Fruit fly (Drosophila melanogaster) Kc167 (cell line): ENCODE data around the gene CG17625.

Experiments
- Myc ChIP-seq: fragments of >200 bp; optimal IDR thresholded peaks from 2 replicates; lab custom pipeline; 2017; ENCODE audit warnings: missing external identifiers
- psq ChIP-seq: fragments of >200 bp; optimal IDR thresholded peaks from 2 replicates; lab custom pipeline; 2017; ENCODE audit warnings: missing external identifiers

DNA sequence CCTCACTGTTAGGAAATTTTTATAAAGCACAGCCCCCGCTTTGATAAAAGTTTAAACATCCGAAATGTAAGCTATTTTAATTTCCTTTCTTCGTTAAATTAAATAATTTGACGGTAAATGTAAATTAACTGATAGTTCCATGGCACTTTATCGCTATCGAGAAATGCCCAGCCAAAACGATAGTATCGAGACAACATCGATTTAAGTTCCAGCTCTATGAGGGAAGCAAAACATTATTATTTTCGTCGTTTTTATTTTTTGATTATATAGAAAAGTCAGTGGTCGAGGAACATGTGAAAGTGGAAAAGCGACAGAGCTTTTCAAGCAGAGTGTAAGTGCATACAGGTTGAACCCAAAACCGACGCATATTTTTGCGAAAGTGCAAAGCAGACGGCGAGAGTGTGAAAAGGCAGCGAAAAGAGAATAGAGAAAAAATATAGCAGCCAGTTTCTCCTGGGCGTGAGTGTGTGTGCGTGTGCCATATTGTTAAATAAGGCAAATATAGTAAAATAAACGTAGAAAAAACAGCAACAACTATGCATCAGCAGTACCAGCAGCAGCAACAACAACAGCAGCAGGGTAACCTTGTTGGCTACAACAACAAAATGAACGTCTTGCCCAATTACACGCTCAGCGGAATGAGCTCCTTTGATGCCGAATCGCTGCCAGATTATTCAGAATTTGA is 40.3 kb downstream of the CG17625 start, which contains the start of gene CG45049:
- TF ChIP-seq Myc (lab: Kevin White, UChicago) (no peak), psq (lab: Kevin White, UChicago) (no peak)
